Fruit fly (Drosophila melanogaster) whole organism, prepupa: ENCODE measurements around the gene CG6495.
A peak's percentile ranks its signal among the peaks of the same experiment; 100 is the strongest.

ENCODE experiments used
- CG11762 ChIP-seq: fragments of 200-800 bp; sonication (Bioruptor generic); optimal IDR thresholded peaks from 3 replicates; lab custom pipeline; 2016; ENCODE audit warnings: missing biosample characterization, missing genetic modification characterization; ENCODE audit not compliant: insufficient read depth
- CG15336 ChIP-seq: fragments of 200-800 bp; sonication (Bioruptor generic); IDR thresholded peaks from 2 replicates; pipeline ENCODE4 v1.3.6; 2022; ENCODE audit warnings: missing biosample characterization, missing genetic modification characterization
- CG16779 ChIP-seq: fragments of 200-800 bp; sonication (Bioruptor generic); optimal IDR thresholded peaks from 3 replicates; lab custom pipeline; 2017; ENCODE audit warnings: missing biosample characterization, mild to moderate bottlenecking, missing genetic modification characterization
- CG6276 ChIP-seq: fragments of 200-800 bp; sonication (Bioruptor generic); optimal IDR thresholded peaks from 2 replicates; lab custom pipeline; 2017; ENCODE audit warnings: missing biosample characterization, mild to moderate bottlenecking, missing genetic modification characterization
- CG6854 ChIP-seq: fragments of 200-800 bp; sonication (Bioruptor generic); optimal IDR thresholded peaks from 2 replicates; lab custom pipeline; 2017; ENCODE audit warnings: missing biosample characterization, mild to moderate bottlenecking, missing genetic modification characterization
- CG7368 ChIP-seq: fragments of 200-800 bp; sonication (Bioruptor generic); optimal IDR thresholded peaks from 3 replicates; lab custom pipeline; 2016; ENCODE audit warnings: missing biosample characterization, missing genetic modification characterization
- CG8119 ChIP-seq: fragments of 200-800 bp; sonication (Bioruptor generic); IDR thresholded peaks from 3 replicates; pipeline ENCODE4 v1.3.6; 2022; ENCODE audit warnings: missing biosample characterization, missing genetic modification characterization
- CG9139 ChIP-seq: fragments of 200-800 bp; sonication (Bioruptor generic); optimal IDR thresholded peaks from 3 replicates; lab custom pipeline; 2017; ENCODE audit warnings: missing biosample characterization, mild to moderate bottlenecking, missing genetic modification characterization
- dac ChIP-seq: fragments of 200-800 bp; sonication (Bioruptor generic); optimal IDR thresholded peaks from 2 replicates; lab custom pipeline; 2017; ENCODE audit warnings: missing biosample characterization, mild to moderate bottlenecking, missing genetic modification characterization
- dsx ChIP-seq: fragments of 200-800 bp; optimal IDR thresholded peaks from 3 replicates; lab custom pipeline; 2019; ENCODE audit warnings: missing biosample characterization, mild to moderate bottlenecking, missing genetic modification characterization, moderate library complexity; ENCODE audit not compliant: poor library complexity, severe bottlenecking
- fkh ChIP-seq: fragments of 200-800 bp; sonication (Bioruptor generic); optimal IDR thresholded peaks from 3 replicates; lab custom pipeline; 2017; ENCODE audit warnings: missing biosample characterization, mild to moderate bottlenecking, missing genetic modification characterization, moderate library complexity
- salr ChIP-seq, 2 experiments: fragments of 200-800 bp; sonication (Bioruptor generic); optimal IDR thresholded peaks; 3 replicates each; lab custom pipeline; 2016 to 2018; ENCODE audit warnings: missing biosample characterization in 2 of 2, missing genetic modification characterization in 2 of 2, mild to moderate bottlenecking in 1 of 2
- svp ChIP-seq: fragments of 200-800 bp; sonication (Bioruptor generic); peaks from one replicate; lab custom pipeline; 2016; ENCODE audit warnings: missing biosample characterization, missing genetic modification characterization

DNA sequence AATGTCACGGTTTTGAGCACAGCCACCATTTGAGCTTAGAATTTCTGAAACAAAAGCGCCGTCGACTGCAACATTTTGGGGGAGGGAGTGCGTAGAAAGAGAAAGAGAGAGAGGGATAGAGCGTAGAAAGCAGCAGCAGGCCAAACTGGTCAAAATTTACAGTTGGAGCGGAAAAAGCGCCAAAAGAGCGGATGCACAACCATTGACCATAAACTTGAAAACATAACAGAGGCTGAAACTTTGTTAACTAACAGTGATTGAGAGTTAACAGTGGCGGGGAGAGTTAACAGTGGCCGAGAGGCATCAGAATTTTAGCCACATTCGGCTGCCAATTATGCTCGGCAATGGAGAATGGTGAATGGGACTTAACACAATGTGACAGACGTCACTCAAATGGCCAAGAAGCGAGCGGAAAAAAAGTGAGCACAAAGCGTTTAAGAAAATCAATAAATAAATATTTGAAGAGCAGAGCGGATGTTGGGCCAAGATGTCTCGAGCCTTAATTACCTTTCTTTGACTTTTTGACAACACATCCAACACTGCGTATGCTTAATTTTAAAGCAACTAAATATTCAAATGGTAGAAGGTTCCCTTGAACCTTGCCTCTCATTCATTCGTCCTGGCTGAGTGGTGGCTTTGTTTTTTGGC lies 3.8 kb upstream of the CG6495 start:
- TF ChIP-seq salr (GFP tag; optimal IDR thresholded peaks at IDR 0.05; lab: Kevin White, UChicago) = no peak
- no peak for TF ChIP-seq CG15336 (GFP tag; lab: Robert Waterston, UW)
- peak; percentile 33 for TF ChIP-seq dsx (GFP tag; lab: Kevin White, UChicago)
- TF ChIP-seq CG6276 (GFP tag; lab: Kevin White, UChicago) = no peak
- no peak for TF ChIP-seq CG7368 (GFP tag; lab: Kevin White, UChicago)
- TF ChIP-seq CG11762 (GFP tag; lab: Kevin White, UChicago) = no peak
- no peak for TF ChIP-seq fkh (GFP tag; lab: Kevin White, UChicago)
- no peak for TF ChIP-seq CG6854 (GFP tag; lab: Kevin White, UChicago)
- no peak for TF ChIP-seq CG8119 (GFP tag; lab: Robert Waterston, UW)
- no peak for TF ChIP-seq CG9139 (GFP tag; lab: Kevin White, UChicago)
- TF ChIP-seq dac (GFP tag; lab: Kevin White, UChicago) = no peak
- TF ChIP-seq svp (GFP tag; lab: Kevin White, UChicago) = no peak
- no peak for TF ChIP-seq CG16779
